Worm (Caenorhabditis elegans): Measurements from ENCODE around the gene Y73B6BL.37.

ce11 chrIV:6441601-6442000 is 45.5 kb upstream of the Y73B6BL.37 start, which contains the start of gene Y73B6BL.31:
- TF ChIP-seq hmg-4 (GFP tag; optimal IDR thresholded peaks at IDR 0.05), result no peak
- TF ChIP-seq hnd-1 (tag; optimal IDR thresholded peaks at IDR 0.05), result no peak
- TF ChIP-seq ama-1 (optimal IDR thresholded peaks at IDR 0.05), result no peak
- no peak for TF ChIP-seq flt-1 (GFP tag; IDR thresholded peaks at IDR 0.05)
- no peak for TF ChIP-seq ets-7 (tag; optimal IDR thresholded peaks at IDR 0.05)
- TF ChIP-seq F13C5.2 (tag; optimal IDR thresholded peaks at IDR 0.05), result no peak

All from whole organism, early embryonic.